Worm (Caenorhabditis elegans): ENCODE results near the gene C08F11.7.

DNA sequence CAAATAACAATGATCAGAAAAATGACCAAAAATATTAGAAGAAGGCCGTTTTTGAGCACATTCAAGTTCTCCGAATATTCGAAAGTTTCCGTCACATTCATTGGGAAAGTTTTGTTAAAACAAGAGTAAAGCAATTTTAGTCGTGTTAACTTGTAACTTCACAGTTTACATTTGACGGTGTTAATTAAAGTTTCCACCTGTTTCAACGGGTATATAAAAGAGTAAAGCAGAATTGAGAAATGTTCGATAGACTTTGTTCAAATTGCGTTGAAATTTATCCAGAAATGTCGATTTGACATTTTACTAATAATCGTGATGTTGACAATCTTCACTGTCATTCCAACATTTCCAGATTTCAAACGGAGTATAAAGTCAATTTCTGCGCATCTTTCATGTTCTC, 8.7 kb downstream of the C08F11.7 start, which contains the start of gene srz-29:
- TF ChIP-seq lin-39 (tag; optimal IDR thresholded peaks at IDR 0.05), result no peak
- TF ChIP-seq tbx-2 (tag; optimal IDR thresholded peaks at IDR 0.05), result no peak
- TF ChIP-seq nhr-28 (tag; optimal IDR thresholded peaks at IDR 0.05), result no peak
- no peak for TF ChIP-seq fos-1 (tag; optimal IDR thresholded peaks at IDR 0.05)
- no peak for TF ChIP-seq Y116A8C.19 (tag; optimal IDR thresholded peaks at IDR 0.05; ENCODE audit: borderline replicate concordance)
- no peak for TF ChIP-seq nhr-12 (tag; optimal IDR thresholded peaks at IDR 0.05)
- no peak for TF ChIP-seq xbp-1 (tag; optimal IDR thresholded peaks at IDR 0.05)
- TF ChIP-seq lsy-2 (tag; optimal IDR thresholded peaks at IDR 0.05), result no peak
- no peak for TF ChIP-seq unc-130 (tag; optimal IDR thresholded peaks at IDR 0.05)
